Worm (Caenorhabditis elegans) whole organism, young adult: ENCODE data around the gene cbp-1.

ENCODE experiments used
- B0019.2 ChIP-seq: fragments of 200-800 bp; sonication (Bioruptor generic); conservative IDR thresholded peaks from 2 replicates; pipeline ENCODE4 v1.3.6; 2022; ENCODE audit warnings: missing genetic modification reagents, missing genetic modification characterization, missing compliant biosample characterization
- C17E4.6 ChIP-seq: fragments of 200-800 bp; sonication (Bioruptor generic); IDR thresholded peaks from 2 replicates; pipeline ENCODE4 v1.3.6; 2022; ENCODE audit warnings: missing genetic modification reagents, missing genetic modification characterization, missing compliant biosample characterization
- F49E8.2 ChIP-seq: sonication (generic microtip); optimal IDR thresholded peaks from 3 replicates; lab custom pipeline; 2017; ENCODE audit warnings: missing genetic modification characterization, mild to moderate bottlenecking, missing compliant biosample characterization, antibody characterized with exemption, moderate library complexity; ENCODE audit not compliant: insufficient read depth
- F57C9.4 ChIP-seq: sonication (generic microtip); optimal IDR thresholded peaks from 2 replicates; lab custom pipeline; 2017; ENCODE audit warnings: mild to moderate bottlenecking, missing genetic modification characterization, missing compliant biosample characterization
- Y53G8AR.9 ChIP-seq: fragments of 200-800 bp; sonication (Bioruptor generic); conservative IDR thresholded peaks from 2 replicates; pipeline ENCODE4 v1.3.6; 2022; ENCODE audit warnings: missing genetic modification reagents, missing genetic modification characterization, missing compliant biosample characterization
- Y67H2A.10 ChIP-seq: fragments of 200-800 bp; sonication (Bioruptor generic); conservative IDR thresholded peaks from 2 replicates; pipeline ENCODE4 v1.3.6; 2022; ENCODE audit warnings: missing genetic modification reagents, missing genetic modification characterization, missing compliant biosample characterization
- akir-1 ChIP-seq: fragments of 200-800 bp; sonication (Bioruptor generic); optimal IDR thresholded peaks from 2 replicates; lab custom pipeline; 2018; ENCODE audit warnings: mild to moderate bottlenecking, missing genetic modification characterization, moderate library complexity, missing compliant biosample characterization
- aptf-2 ChIP-seq: fragments of 200-800 bp; sonication (Bioruptor generic); conservative IDR thresholded peaks from 2 replicates; pipeline ENCODE4 v1.3.6; 2022; ENCODE audit warnings: missing genetic modification reagents, missing genetic modification characterization, missing compliant biosample characterization
- aptf-3 ChIP-seq: fragments of 200-800 bp; sonication (Bioruptor generic); IDR thresholded peaks from 2 replicates; pipeline ENCODE4 v1.3.6; 2022; ENCODE audit warnings: missing genetic modification characterization, missing compliant biosample characterization
- atf-7 ChIP-seq: sonication (generic microtip); optimal IDR thresholded peaks from 2 replicates; lab custom pipeline; 2017; ENCODE audit warnings: mild to moderate bottlenecking, missing genetic modification characterization, missing compliant biosample characterization
- athp-1 ChIP-seq: sonication (generic microtip); optimal IDR thresholded peaks from 2 replicates; lab custom pipeline; 2017; ENCODE audit warnings: mild to moderate bottlenecking, missing genetic modification characterization, missing compliant biosample characterization
- attf-5 ChIP-seq: fragments of 200-800 bp; sonication (Bioruptor generic); optimal IDR thresholded peaks from 2 replicates; lab custom pipeline; 2018; ENCODE audit warnings: mild to moderate bottlenecking, missing genetic modification characterization, missing compliant biosample characterization
- attf-6 ChIP-seq: fragments of 200-800 bp; sonication (Bioruptor generic); IDR thresholded peaks from 2 replicates; pipeline ENCODE4 v1.3.6; 2022; ENCODE audit warnings: missing genetic modification reagents, missing genetic modification characterization, missing compliant biosample characterization
- ccch-3 ChIP-seq: fragments of 200-800 bp; sonication (Bioruptor generic); optimal IDR thresholded peaks from 2 replicates; lab custom pipeline; 2018; ENCODE audit warnings: mild to moderate bottlenecking, missing genetic modification characterization, missing compliant biosample characterization
- cebp-1 ChIP-seq, 2 experiments: fragments of 200-800 bp in 1 of 2; sonication (Bioruptor generic) in 1 of 2; sonication (generic microtip) in 1 of 2; IDR thresholded peaks in 1 of 2; optimal IDR thresholded peaks in 1 of 2; 2 replicates each; pipeline versions ENCODE4 v1.3.6 to Lab custom; 2017 to 2022; ENCODE audit warnings: missing compliant biosample characterization in 2 of 2, missing genetic modification characterization in 2 of 2, mild to moderate bottlenecking in 1 of 2, missing genetic modification reagents in 1 of 2, moderate library complexity in 1 of 2
- cebp-2 ChIP-seq: fragments of 200-800 bp; sonication (Bioruptor generic); IDR thresholded peaks from 2 replicates; pipeline ENCODE4 v1.3.6; 2022; ENCODE audit warnings: missing genetic modification characterization, missing compliant biosample characterization
- ceh-100 ChIP-seq: fragments of 200-800 bp; sonication (Bioruptor generic); IDR thresholded peaks from 2 replicates; pipeline ENCODE4 v1.3.6; 2022; ENCODE audit warnings: missing genetic modification reagents, missing genetic modification characterization, missing compliant biosample characterization
- ceh-40 ChIP-seq: fragments of 200-800 bp; sonication (Bioruptor generic); IDR thresholded peaks from 2 replicates; pipeline ENCODE4 v1.3.6; 2022; ENCODE audit warnings: missing genetic modification characterization, missing compliant biosample characterization
- ceh-79 ChIP-seq: sonication (generic microtip); optimal IDR thresholded peaks from 2 replicates; lab custom pipeline; 2017; ENCODE audit warnings: mild to moderate bottlenecking, missing genetic modification characterization, missing compliant biosample characterization
- egrh-3 ChIP-seq: fragments of 200-800 bp; sonication (Bioruptor generic); IDR thresholded peaks from 2 replicates; pipeline ENCODE4 v1.3.6; 2022; ENCODE audit warnings: missing genetic modification reagents, missing genetic modification characterization, missing compliant biosample characterization
- ekl-4 ChIP-seq: fragments of 200-800 bp; sonication (Bioruptor generic); IDR thresholded peaks from 2 replicates; pipeline ENCODE4 v1.3.6; 2022; ENCODE audit warnings: missing genetic modification reagents, missing genetic modification characterization, missing compliant biosample characterization
- hlh-26 ChIP-seq: fragments of 200-800 bp; sonication (Bioruptor generic); conservative IDR thresholded peaks from 2 replicates; pipeline ENCODE4 v1.3.6; 2022; ENCODE audit warnings: missing genetic modification reagents, missing genetic modification characterization, missing compliant biosample characterization
- hmg-1.2 ChIP-seq: fragments of 200-800 bp; sonication (Bioruptor generic); IDR thresholded peaks from 2 replicates; pipeline ENCODE4 v1.3.6; 2022; ENCODE audit warnings: missing genetic modification reagents, missing genetic modification characterization, missing compliant biosample characterization
- lin-35 ChIP-seq, 3 experiments: fragments of 150-350 bp in 2 of 3; sonication (generic microtip) in 1 of 3; optimal IDR thresholded peaks; 2 replicates each; lab custom pipeline; 2014 to 2018; ENCODE audit warnings: missing biosample characterization in 3 of 3, missing genetic modification characterization in 3 of 3, missing genetic modification reagents in 3 of 3
- lin-40 ChIP-seq: sonication (generic microtip); optimal IDR thresholded peaks from 2 replicates; lab custom pipeline; 2016; ENCODE audit warnings: missing genetic modification characterization, mild to moderate bottlenecking, missing compliant biosample characterization, missing genotype, missing genetic modification reagents
- lin-54 ChIP-seq: fragments of 200-800 bp; sonication (Bioruptor generic); optimal IDR thresholded peaks from 2 replicates; lab custom pipeline; 2018; ENCODE audit warnings: mild to moderate bottlenecking, missing genetic modification characterization, missing compliant biosample characterization
- lir-1 ChIP-seq: fragments of 200-800 bp; sonication (Bioruptor generic); conservative IDR thresholded peaks from 2 replicates; pipeline ENCODE4 v1.3.6; 2022; ENCODE audit warnings: missing genetic modification reagents, missing genetic modification characterization, missing compliant biosample characterization
- lsl-1 ChIP-seq: fragments of 200-800 bp; sonication (Bioruptor generic); optimal IDR thresholded peaks from 2 replicates; lab custom pipeline; 2018; ENCODE audit warnings: mild to moderate bottlenecking, missing genetic modification characterization, moderate library complexity, missing compliant biosample characterization
- madf-3 ChIP-seq: fragments of 200-800 bp; sonication (Bioruptor generic); IDR thresholded peaks from 2 replicates; pipeline ENCODE4 v1.3.6; 2022; ENCODE audit warnings: missing genetic modification reagents, missing genetic modification characterization, missing compliant biosample characterization
- madf-6 ChIP-seq: fragments of 200-800 bp; sonication (Bioruptor generic); IDR thresholded peaks from 2 replicates; pipeline ENCODE4 v1.3.6; 2022; ENCODE audit warnings: missing genetic modification reagents, missing genetic modification characterization, missing compliant biosample characterization
- madf-8 ChIP-seq: fragments of 200-800 bp; sonication (Bioruptor generic); conservative IDR thresholded peaks from 2 replicates; pipeline ENCODE4 v1.3.6; 2022; ENCODE audit warnings: missing genetic modification reagents, missing genetic modification characterization, missing compliant biosample characterization
- mes-4 ChIP-seq: sonication (generic microtip); optimal IDR thresholded peaks from 2 replicates; lab custom pipeline; 2016; ENCODE audit warnings: missing genotype, missing genetic modification characterization, missing compliant biosample characterization
- nfyb-1 ChIP-seq: fragments of 200-800 bp; sonication (Bioruptor generic); IDR thresholded peaks from 2 replicates; pipeline ENCODE4 v1.3.6; 2022; ENCODE audit warnings: missing genetic modification reagents, missing genetic modification characterization, missing compliant biosample characterization
- nhr-120 ChIP-seq: fragments of 200-800 bp; sonication (Bioruptor generic); IDR thresholded peaks from 2 replicates; pipeline ENCODE4 v1.3.6; 2022; ENCODE audit warnings: missing genetic modification characterization, missing compliant biosample characterization
- nhr-80 ChIP-seq: sonication (generic microtip); optimal IDR thresholded peaks from 2 replicates; lab custom pipeline; 2016; ENCODE audit warnings: missing genetic modification characterization, missing compliant biosample characterization
- repo-1 ChIP-seq: sonication (generic microtip); optimal IDR thresholded peaks from 2 replicates; lab custom pipeline; 2017; ENCODE audit warnings: mild to moderate bottlenecking, missing genetic modification characterization, missing compliant biosample characterization
- snpc-1.1 ChIP-seq: sonication (generic microtip); optimal IDR thresholded peaks from 2 replicates; lab custom pipeline; 2017; ENCODE audit warnings: missing genetic modification characterization, mild to moderate bottlenecking, missing compliant biosample characterization, antibody characterized with exemption, moderate library complexity, missing genotype, missing genetic modification reagents; ENCODE audit not compliant: insufficient read depth
- snpc-1.3 ChIP-seq: sonication (generic microtip); optimal IDR thresholded peaks from 2 replicates; lab custom pipeline; 2017; ENCODE audit warnings: missing genetic modification characterization, mild to moderate bottlenecking, missing compliant biosample characterization, antibody characterized with exemption, moderate library complexity, missing genotype, missing genetic modification reagents; ENCODE audit not compliant: insufficient read depth
- snpc-3.4 ChIP-seq: sonication (generic microtip); optimal IDR thresholded peaks from 2 replicates; lab custom pipeline; 2017; ENCODE audit warnings: missing genetic modification characterization, mild to moderate bottlenecking, missing compliant biosample characterization, antibody characterized with exemption, moderate library complexity, missing genotype, missing genetic modification reagents
- snpc-4 ChIP-seq, 5 experiments: fragments of 150-350 bp in 1 of 5; sonication (generic microtip) in 4 of 5; optimal IDR thresholded peaks; 2 replicates each; lab custom pipeline; 2014 to 2018; ENCODE audit warnings: missing genetic modification characterization in 5 of 5, missing biosample characterization in 3 of 5, antibody characterized with exemption in 2 of 5, mild to moderate bottlenecking in 2 of 5, missing compliant biosample characterization in 2 of 5, missing genotype in 2 of 5, moderate library complexity in 2 of 5, missing genetic modification reagents in 1 of 5
- sptf-2 ChIP-seq: fragments of 200-800 bp; sonication (Bioruptor generic); optimal IDR thresholded peaks from 2 replicates; lab custom pipeline; 2018; ENCODE audit warnings: mild to moderate bottlenecking, missing genetic modification characterization, missing compliant biosample characterization
- tbp1 ChIP-seq: fragments of 200-800 bp; sonication (Bioruptor generic); optimal IDR thresholded peaks from 2 replicates; lab custom pipeline; 2018; ENCODE audit warnings: mild to moderate bottlenecking, missing genetic modification characterization, missing compliant biosample characterization
- unc-130 ChIP-seq: sonication (generic microtip); optimal IDR thresholded peaks from 2 replicates; lab custom pipeline; 2016; ENCODE audit warnings: missing genetic modification reagents, missing genetic modification characterization, missing compliant biosample characterization
- unc-62 ChIP-seq: fragments of 150-350 bp; optimal IDR thresholded peaks from 2 replicates; lab custom pipeline; 2014; ENCODE audit warnings: missing biosample characterization, missing genetic modification reagents, missing genetic modification characterization
- ztf-25 ChIP-seq: fragments of 200-800 bp; sonication (Bioruptor generic); IDR thresholded peaks from 2 replicates; pipeline ENCODE4 v1.3.6; 2022; ENCODE audit warnings: missing genetic modification reagents, missing genetic modification characterization, missing compliant biosample characterization
- ztf-28 ChIP-seq: fragments of 200-800 bp; sonication (Bioruptor generic); IDR thresholded peaks from 2 replicates; pipeline ENCODE4 v1.3.6; 2022; ENCODE audit warnings: missing genetic modification reagents, missing genetic modification characterization, missing compliant biosample characterization

cbp-1 gene

ce11 chrIII:9748694-9749093 is 17.6 kb upstream of the cbp-1 start, which contains the start of gene T05G5.4 (continued):
- no peak for TF ChIP-seq cebp-1 (GFP tag; IDR thresholded peaks at IDR 0.05; lab: Robert Waterston, UW)
- peak; percentile 7 for TF ChIP-seq cebp-1 (tag; optimal IDR thresholded peaks at IDR 0.05; lab: Kevin White, UChicago)
- TF ChIP-seq athp-1 (tag; lab: Kevin White, UChicago), result peak; percentile 15
- TF ChIP-seq snpc-1.3 (tag; lab: Kevin White, UChicago), result peak; percentile 46
- TF ChIP-seq ceh-40, result no peak
- TF ChIP-seq hmg-1.2 (GFP tag; lab: Robert Waterston, UW), result no peak
- no peak for TF ChIP-seq cebp-2
- peak; percentile 4 for TF ChIP-seq ceh-79 (tag; lab: Kevin White, UChicago)
- TF ChIP-seq snpc-1.1 (tag; lab: Kevin White, UChicago), result no peak
- peak; percentile 74; the same call in 1 of the 2 replicates for TF ChIP-seq Y53G8AR.9
- TF ChIP-seq ekl-4 (GFP tag; lab: Robert Waterston, UW), result peak; percentile 8; the same call in 1 of the 2 replicates
- TF ChIP-seq unc-130 (GFP tag; lab: Kevin White, UChicago), result peak; percentile 12
- peak; percentile 46 for TF ChIP-seq lin-54
- TF ChIP-seq lsl-1 (GFP tag; lab: Kevin White, UChicago), result peak; percentile 37
- TF ChIP-seq ztf-25 (GFP tag; lab: Robert Waterston, UW), result 0 out of 2 replicates have a peak, but pooled peaks have one; percentile 23

ce11 chrIII:9751074-9751473 is 15.2 kb upstream of the cbp-1 start, which contains the start of gene T05G5.5:
T05G5.5 (minus strand) TSS chrIII:9751432.
- TF ChIP-seq atf-7, result no peak
- TF ChIP-seq ccch-3 (GFP tag; lab: Kevin White, UChicago), result no peak
- no peak for TF ChIP-seq ztf-28
- no peak for TF ChIP-seq hlh-26
- TF ChIP-seq egrh-3 (GFP tag; lab: Robert Waterston, UW), result no peak
- TF ChIP-seq lir-1 (GFP tag; lab: Robert Waterston, UW), result no peak
- no peak for TF ChIP-seq nhr-120 (GFP tag; lab: Robert Waterston, UW)
- no peak for TF ChIP-seq lin-35 (GFP tag; optimal IDR thresholded peaks at IDR 0.05; lab: Kevin White, UChicago)
- no peak for TF ChIP-seq tbp1
- TF ChIP-seq nhr-80, result peak; percentile 28
- TF ChIP-seq sptf-2 (GFP tag; lab: Kevin White, UChicago), result no peak
- no peak for TF ChIP-seq F57C9.4 (tag; lab: Kevin White, UChicago)
- no peak for TF ChIP-seq mes-4 (tag; lab: Kevin White, UChicago)
- peak; percentile 28; the same call in 1 of the 2 replicates for TF ChIP-seq madf-6 (GFP tag; lab: Robert Waterston, UW)
- no peak for TF ChIP-seq B0019.2 (GFP tag; lab: Robert Waterston, UW)
- TF ChIP-seq aptf-3 (GFP tag; lab: Robert Waterston, UW), result no peak
- TF ChIP-seq aptf-2 (GFP tag; lab: Robert Waterston, UW), result no peak
- TF ChIP-seq unc-62 (GFP tag; lab: Kevin White, UChicago), result no peak
- no peak for TF ChIP-seq madf-8
- TF ChIP-seq lin-54, result peak; percentile 36
- TF ChIP-seq snpc-4 (GFP tag; optimal IDR thresholded peaks at IDR 0.05; lab: Kevin White, UChicago), result no peak
- TF ChIP-seq snpc-4 (tag; optimal IDR thresholded peaks at IDR 0.05; lab: Kevin White, UChicago), result no peak
- no peak for TF ChIP-seq ceh-100 (GFP tag; lab: Robert Waterston, UW)
- no peak for TF ChIP-seq F49E8.2 (tag; lab: Kevin White, UChicago)
- no peak for TF ChIP-seq nfyb-1 (GFP tag; lab: Robert Waterston, UW)
- TF ChIP-seq C17E4.6 (GFP tag; lab: Robert Waterston, UW), result no peak
- no peak for TF ChIP-seq Y67H2A.10 (GFP tag; lab: Robert Waterston, UW)
- TF ChIP-seq madf-3 (GFP tag; lab: Robert Waterston, UW), result no peak
- no peak for TF ChIP-seq akir-1 (GFP tag; lab: Kevin White, UChicago)
- no peak for TF ChIP-seq lin-40
- peak; percentile 65 for TF ChIP-seq repo-1 (tag; lab: Kevin White, UChicago)
- no peak for TF ChIP-seq attf-5
- no peak for TF ChIP-seq attf-6 (GFP tag; lab: Robert Waterston, UW)
- no peak for TF ChIP-seq snpc-3.4
